Worm (Caenorhabditis elegans): ENCODE data around the gene F56B3.9.

The F56B3.9 gene

ce11 chrIV:746333-746732 lies 24.8 kb upstream of the F56B3.9 start:
- TF ChIP-seq lin-39 (tag; optimal IDR thresholded peaks at IDR 0.05) (no peak), nfya-1 (tag; optimal IDR thresholded peaks at IDR 0.05; ENCODE audit: insufficient read depth) (no peak), eor-1 (tag; optimal IDR thresholded peaks at IDR 0.05) (no peak), snpc-4 (tag; optimal IDR thresholded peaks at IDR 0.05) (no peak), mdl-1 (tag; optimal IDR thresholded peaks at IDR 0.05) (no peak), nhr-77 (tag; optimal IDR thresholded peaks at IDR 0.05) (no peak), unc-62 (GFP tag; optimal IDR thresholded peaks at IDR 0.05) (no peak), sea-2 (GFP tag; optimal IDR thresholded peaks at IDR 0.05) (no peak), daf-12 (tag; optimal IDR thresholded peaks at IDR 0.05) (no peak), fkh-10 (GFP tag; optimal IDR thresholded peaks at IDR 0.05) (no peak), nhr-237 (tag; optimal IDR thresholded peaks at IDR 0.05) (no peak), unc-39 (tag; optimal IDR thresholded peaks at IDR 0.05) (no peak), pqm-1 (tag; optimal IDR thresholded peaks at IDR 0.05) (no peak), R02D3.7 (tag; optimal IDR thresholded peaks at IDR 0.05) (no peak), lin-15B (tag; optimal IDR thresholded peaks at IDR 0.05) (no peak)

- no peak for TF ChIP-seq zag-1 (tag; optimal IDR thresholded peaks at IDR 0.05)
- TF ChIP-seq pha-4 (tag; optimal IDR thresholded peaks at IDR 0.05), result no peak
- no peak for TF ChIP-seq ZK546.5 (tag; optimal IDR thresholded peaks at IDR 0.05)
- TF ChIP-seq elt-3 (tag; optimal IDR thresholded peaks at IDR 0.05), result no peak
- TF ChIP-seq nhr-77 (tag; optimal IDR thresholded peaks at IDR 0.05), result no peak
- TF ChIP-seq R02D3.7 (tag; optimal IDR thresholded peaks at IDR 0.05), result no peak
- TF ChIP-seq aly-2 (tag; optimal IDR thresholded peaks at IDR 0.05), result no peak
- TF ChIP-seq daf-12 (tag; optimal IDR thresholded peaks at IDR 0.05), result no peak
- no peak for TF ChIP-seq ztf-11 (tag; optimal IDR thresholded peaks at IDR 0.05)
- no peak for TF ChIP-seq unc-39 (tag; optimal IDR thresholded peaks at IDR 0.05)
- no peak for TF ChIP-seq mdl-1 (tag; optimal IDR thresholded peaks at IDR 0.05)
- no peak for TF ChIP-seq eor-1 (tag; optimal IDR thresholded peaks at IDR 0.05)
- TF ChIP-seq hmg-11 (tag; optimal IDR thresholded peaks at IDR 0.05), result no peak
- no peak for TF ChIP-seq sea-2 (GFP tag; optimal IDR thresholded peaks at IDR 0.05)
These were observed 21.6 kb upstream of the F56B3.9 start for ce11 chrIV:749557-749956.

- TF ChIP-seq jun-1 (tag; optimal IDR thresholded peaks at IDR 0.05), result no peak
- TF ChIP-seq skn-1 (tag; optimal IDR thresholded peaks at IDR 0.05), result no peak
- no peak for TF ChIP-seq nhr-237 (tag; optimal IDR thresholded peaks at IDR 0.05)
- no peak for TF ChIP-seq ceh-9 (tag; optimal IDR thresholded peaks at IDR 0.05)
- TF ChIP-seq ztf-11 (tag; optimal IDR thresholded peaks at IDR 0.05), result no peak
- no peak for TF ChIP-seq nhr-25 (tag; optimal IDR thresholded peaks at IDR 0.05)
- no peak for TF ChIP-seq ama-1 (optimal IDR thresholded peaks at IDR 0.05)
- TF ChIP-seq lsy-12 (tag; optimal IDR thresholded peaks at IDR 0.05), result no peak
- no peak for TF ChIP-seq egl-5 (tag; optimal IDR thresholded peaks at IDR 0.05)
- TF ChIP-seq egl-27 (tag; optimal IDR thresholded peaks at IDR 0.05), result no peak
- no peak for TF ChIP-seq sea-2 (GFP tag; optimal IDR thresholded peaks at IDR 0.05)
- no peak for TF ChIP-seq ZK546.5 (tag; optimal IDR thresholded peaks at IDR 0.05)
These were observed 16.7 kb upstream of the F56B3.9 start for ce11 chrIV:754357-754972.

ce11 chrIV:756421-756820 lies 14.7 kb upstream of the F56B3.9 start, which contains the start of gene srt-23:
Gene srt-23, plus strand, starts transcription at chrIV:756721.
- TF ChIP-seq ztf-11 (tag; optimal IDR thresholded peaks at IDR 0.05), result no peak
- TF ChIP-seq ama-1 (optimal IDR thresholded peaks at IDR 0.05), result no peak
- TF ChIP-seq fkh-10 (GFP tag; optimal IDR thresholded peaks at IDR 0.05), result no peak
- no peak for TF ChIP-seq snpc-4 (tag; optimal IDR thresholded peaks at IDR 0.05)
- TF ChIP-seq lsy-12 (tag; optimal IDR thresholded peaks at IDR 0.05), result no peak
- TF ChIP-seq unc-39 (tag; optimal IDR thresholded peaks at IDR 0.05), result no peak
- TF ChIP-seq ztf-4 (tag; optimal IDR thresholded peaks at IDR 0.05), result no peak

- TF ChIP-seq zag-1 (tag; optimal IDR thresholded peaks at IDR 0.05) (no peak), nhr-12 (tag; optimal IDR thresholded peaks at IDR 0.05) (no peak), nhr-23 (tag; optimal IDR thresholded peaks at IDR 0.05) (no peak), lin-15B (tag; optimal IDR thresholded peaks at IDR 0.05) (no peak), R02D3.7 (tag; optimal IDR thresholded peaks at IDR 0.05) (no peak), tbx-2 (tag; optimal IDR thresholded peaks at IDR 0.05) (no peak)
These were observed 14.2 kb upstream of the F56B3.9 start for ce11 chrIV:756956-757355.
